Worm (Caenorhabditis elegans) whole organism, L4/young adult: ENCODE measurements around the gene F09G2.2.

ENCODE experiments used
- W03F9.2 ChIP-seq: fragments of 150-350 bp; optimal IDR thresholded peaks from 2 replicates; lab custom pipeline; 2014; ENCODE audit warnings: missing biosample characterization, missing genetic modification characterization
- dao-5 ChIP-seq: sonication (generic microtip); optimal IDR thresholded peaks from 2 replicates; lab custom pipeline; 2016; ENCODE audit warnings: missing genotype, missing genetic modification characterization, moderate library complexity, missing compliant biosample characterization

DNA sequence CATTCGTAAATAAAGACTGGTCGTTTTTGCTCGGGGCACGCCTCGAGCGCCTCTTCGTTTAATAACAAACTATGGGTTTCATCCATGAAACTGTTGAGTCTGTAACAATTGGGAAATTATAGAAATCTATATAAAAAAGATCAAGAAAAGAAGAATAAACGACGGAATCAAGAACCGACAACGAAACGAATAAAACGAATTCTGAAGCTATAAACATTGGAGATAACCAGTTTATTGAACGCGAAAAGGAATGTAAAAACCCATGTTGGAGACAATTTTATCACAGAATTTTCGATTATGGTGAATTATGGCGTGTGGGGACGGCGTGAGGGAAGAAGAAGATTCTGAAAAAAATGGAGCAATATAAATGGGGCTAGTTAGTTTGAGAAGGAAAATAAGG, 18.1 kb downstream of the F09G2.2 start, which contains the start of gene soap-1:
- no peak for TF ChIP-seq dao-5 (tag; lab: Kevin White, UChicago)
- no peak for TF ChIP-seq W03F9.2 (tag; lab: Kevin White, UChicago)
